Fruit fly (Drosophila melanogaster) whole organism, embryonic: ENCODE data around the gene net.

ENCODE experiments used
- CG10321 ChIP-seq: fragments of 200-800 bp; sonication (Bioruptor generic); IDR thresholded peaks from 2 replicates; pipeline ENCODE4 v1.3.6; 2022; ENCODE audit warnings: missing biosample characterization, missing genetic modification characterization
- CG12071 ChIP-seq: fragments of 200-800 bp; sonication (Bioruptor generic); optimal IDR thresholded peaks from 3 replicates; lab custom pipeline; 2018; ENCODE audit warnings: missing biosample characterization, mild to moderate bottlenecking, missing genetic modification characterization
- CG12104 ChIP-seq: fragments of 200-800 bp; sonication (Bioruptor generic); optimal IDR thresholded peaks from 3 replicates; lab custom pipeline; 2016; ENCODE audit warnings: missing biosample characterization, missing genetic modification characterization
- CG12942 ChIP-seq: fragments of 200-800 bp; sonication (Bioruptor generic); optimal IDR thresholded peaks from 3 replicates; lab custom pipeline; 2016; ENCODE audit warnings: missing biosample characterization, missing genetic modification characterization
- CG14014 ChIP-seq: fragments of 200-800 bp; sonication (Bioruptor generic); IDR thresholded peaks from 2 replicates; pipeline ENCODE4 v1.3.6; 2022; ENCODE audit warnings: missing biosample characterization, missing genetic modification characterization
- CG14050 ChIP-seq: fragments of 200-800 bp; sonication (Bioruptor generic); IDR thresholded peaks from 3 replicates; pipeline ENCODE4 v1.3.6; 2022; ENCODE audit warnings: missing biosample characterization, missing genetic modification characterization
- CG15269 ChIP-seq: fragments of 200-800 bp; sonication (Bioruptor generic); optimal IDR thresholded peaks from 2 replicates; lab custom pipeline; 2018; ENCODE audit warnings: missing biosample characterization, mild to moderate bottlenecking, missing genetic modification characterization, moderate library complexity
- CG17359 ChIP-seq: fragments of 200-800 bp; sonication (Bioruptor generic); optimal IDR thresholded peaks from 3 replicates; lab custom pipeline; 2018; ENCODE audit warnings: missing biosample characterization, mild to moderate bottlenecking, missing genetic modification characterization, moderate library complexity
- CG17361 ChIP-seq: fragments of 200-800 bp; sonication (Bioruptor generic); IDR thresholded peaks from 3 replicates; pipeline ENCODE4 v1.3.6; 2022; ENCODE audit warnings: missing biosample characterization, missing genetic modification characterization
- CG17829 ChIP-seq: fragments of 200-800 bp; optimal IDR thresholded peaks from 2 replicates; lab custom pipeline; 2019; ENCODE audit warnings: missing biosample characterization, mild to moderate bottlenecking, missing genetic modification characterization, moderate library complexity
- CG31365 ChIP-seq: fragments of 200-800 bp; sonication (Bioruptor generic); optimal IDR thresholded peaks from 2 replicates; lab custom pipeline; 2018; ENCODE audit warnings: missing biosample characterization, mild to moderate bottlenecking, missing genetic modification characterization
- CG32767 ChIP-seq: fragments of 200-800 bp; sonication (Bioruptor generic); IDR thresholded peaks from 2 replicates; pipeline ENCODE4 v1.3.6; 2022; ENCODE audit warnings: missing biosample characterization, missing genetic modification characterization
- CG3726 ChIP-seq: fragments of 200-800 bp; sonication (Bioruptor generic); IDR thresholded peaks from 3 replicates; pipeline ENCODE4, ENCODE4 v1.3.6; 2022; ENCODE audit warnings: missing biosample characterization, missing genetic modification characterization
- CG3995 ChIP-seq: fragments of 200-800 bp; sonication (Bioruptor generic); optimal IDR thresholded peaks from 3 replicates; lab custom pipeline; 2016; ENCODE audit warnings: missing biosample characterization, missing genetic modification characterization
- CG4282 ChIP-seq: fragments of 200-800 bp; sonication (Bioruptor generic); optimal IDR thresholded peaks from 2 replicates; lab custom pipeline; 2016; ENCODE audit warnings: missing biosample characterization, missing genetic modification characterization
- CG43689 ChIP-seq: fragments of 200-800 bp; sonication (Bioruptor generic); IDR thresholded peaks from 2 replicates; pipeline ENCODE4 v1.3.6; 2022; ENCODE audit warnings: missing biosample characterization, missing genetic modification characterization
- CG8388 ChIP-seq: fragments of 200-800 bp; sonication (Bioruptor generic); optimal IDR thresholded peaks from 2 replicates; lab custom pipeline; 2019; ENCODE audit warnings: missing biosample characterization, mild to moderate bottlenecking, missing genetic modification characterization, moderate library complexity
- CG9876 ChIP-seq: fragments of 200-800 bp; sonication (Bioruptor generic); optimal IDR thresholded peaks from 2 replicates; lab custom pipeline; 2016; ENCODE audit warnings: missing biosample characterization, missing genetic modification characterization
- CHES-1-like ChIP-seq: fragments of 200-800 bp; sonication (Bioruptor generic); optimal IDR thresholded peaks from 2 replicates; lab custom pipeline; 2016; ENCODE audit warnings: missing biosample characterization, missing genetic modification characterization
- Dip2 ChIP-seq: fragments of 200-800 bp; sonication (Bioruptor generic); IDR thresholded peaks from 2 replicates; pipeline ENCODE4 v1.3.6; 2022; ENCODE audit warnings: missing biosample characterization, missing genetic modification characterization
- Dll ChIP-seq: fragments of 200-800 bp; sonication (Bioruptor generic); IDR thresholded peaks from 4 replicates; pipeline ENCODE4 v1.3.6; 2022; ENCODE audit warnings: missing biosample characterization, missing genetic modification characterization; ENCODE audit not compliant: partially characterized antibody
- Drgx ChIP-seq: fragments of 200-800 bp; sonication (Bioruptor generic); IDR thresholded peaks from 2 replicates; pipeline ENCODE4 v1.3.6; 2022; ENCODE audit warnings: missing biosample characterization, missing genetic modification characterization
- Fer2 ChIP-seq: fragments of 200-800 bp; sonication (Bioruptor generic); optimal IDR thresholded peaks from 2 replicates; lab custom pipeline; 2018; ENCODE audit warnings: missing biosample characterization, mild to moderate bottlenecking, missing genetic modification characterization, moderate library complexity
- Gug ChIP-seq: fragments of 200-800 bp; sonication (Bioruptor generic); IDR thresholded peaks from 4 replicates; pipeline ENCODE4 v1.3.6; 2022; ENCODE audit warnings: missing biosample characterization, missing genetic modification characterization
- Hr3 ChIP-seq: fragments of 200-800 bp; sonication (Bioruptor generic); optimal IDR thresholded peaks from 3 replicates; lab custom pipeline; 2016; ENCODE audit warnings: missing biosample characterization, missing genetic modification characterization
- Lhr ChIP-seq: fragments of 200-800 bp; sonication (Bioruptor generic); optimal IDR thresholded peaks from 3 replicates; lab custom pipeline; 2017; ENCODE audit warnings: mild to moderate bottlenecking, missing biosample characterization, missing genetic modification reagents, missing genetic modification characterization
- Lpt ChIP-seq: fragments of >200 bp; optimal IDR thresholded peaks from 2 replicates; lab custom pipeline; 2018; ENCODE audit warnings: missing biosample characterization, missing genetic modification characterization
- MBD-R2 ChIP-seq: fragments of 200-800 bp; sonication (Bioruptor generic); IDR thresholded peaks from 2 replicates; pipeline ENCODE4 v1.3.6; 2022; ENCODE audit warnings: missing biosample characterization, missing genetic modification characterization
- Med ChIP-seq: fragments of 200-800 bp; sonication (Bioruptor generic); peaks from one replicate; lab custom pipeline; 2016; ENCODE audit warnings: missing biosample characterization, missing genetic modification characterization, mild to moderate bottlenecking, inconsistent platforms, moderate library complexity
- Ptx1 ChIP-seq: fragments of 200-800 bp; sonication (Bioruptor generic); IDR thresholded peaks from 2 replicates; pipeline ENCODE4 v1.3.6; 2022; ENCODE audit warnings: missing biosample characterization, missing genetic modification characterization
- Rx ChIP-seq: fragments of 200-800 bp; sonication (Bioruptor generic); IDR thresholded peaks from 2 replicates; pipeline ENCODE4 v1.3.6; 2022; ENCODE audit warnings: missing biosample characterization, missing genetic modification characterization
- Scr ChIP-seq: fragments of 200-800 bp; sonication (Bioruptor generic); IDR thresholded peaks from 2 replicates; pipeline ENCODE4 v1.3.6; 2022; ENCODE audit warnings: missing biosample characterization, missing genetic modification characterization; ENCODE audit not compliant: partially characterized antibody
- Sox100B ChIP-seq: fragments of 200-800 bp; sonication (Bioruptor generic); optimal IDR thresholded peaks from 3 replicates; lab custom pipeline; 2018; ENCODE audit warnings: missing biosample characterization, mild to moderate bottlenecking, missing genetic modification characterization
- bsh ChIP-seq, 2 experiments: fragments of 200-800 bp; sonication (Bioruptor generic); optimal IDR thresholded peaks; 2 replicates each; lab custom pipeline; 2017 to 2018; ENCODE audit warnings: mild to moderate bottlenecking in 2 of 2, missing biosample characterization in 2 of 2, missing genetic modification characterization in 2 of 2, moderate library complexity in 1 of 2
- caup ChIP-seq: fragments of 200-800 bp; sonication (Bioruptor generic); optimal IDR thresholded peaks from 3 replicates; lab custom pipeline; 2017; ENCODE audit warnings: missing biosample characterization, mild to moderate bottlenecking, missing genetic modification characterization, moderate library complexity; ENCODE audit not compliant: severe bottlenecking
- ci ChIP-seq: fragments of 200-800 bp; sonication (Bioruptor generic); IDR thresholded peaks from 3 replicates; pipeline ENCODE4 v1.3.6; 2022; ENCODE audit warnings: missing biosample characterization, missing genetic modification characterization
- en ChIP-seq: fragments of 200-800 bp; sonication (Bioruptor generic); optimal IDR thresholded peaks from 2 replicates; lab custom pipeline; 2016; ENCODE audit warnings: missing biosample characterization, missing genetic modification characterization
- ewg ChIP-seq: fragments of 200-800 bp; sonication (Bioruptor generic); optimal IDR thresholded peaks from 3 replicates; lab custom pipeline; 2017; ENCODE audit warnings: mild to moderate bottlenecking, missing biosample characterization, missing genetic modification reagents, missing genetic modification characterization
- fd3F ChIP-seq: fragments of 200-800 bp; sonication (Bioruptor generic); optimal IDR thresholded peaks from 2 replicates; lab custom pipeline; 2018; ENCODE audit warnings: missing biosample characterization, mild to moderate bottlenecking, missing genetic modification characterization, moderate library complexity
- fru ChIP-seq: fragments of >200 bp; optimal IDR thresholded peaks from 2 replicates; lab custom pipeline; 2017
- gcm2 ChIP-seq: fragments of 200-800 bp; sonication (Bioruptor generic); optimal IDR thresholded peaks from 2 replicates; lab custom pipeline; 2016; ENCODE audit warnings: missing biosample characterization, missing genetic modification characterization
- knrl ChIP-seq: fragments of 200-800 bp; sonication (Bioruptor generic); IDR thresholded peaks from 3 replicates; pipeline ENCODE4 v1.3.6; 2022; ENCODE audit warnings: missing biosample characterization, missing genetic modification characterization; ENCODE audit not compliant: partially characterized antibody
- nmo ChIP-seq: fragments of 200-800 bp; sonication (Bioruptor generic); optimal IDR thresholded peaks from 2 replicates; lab custom pipeline; 2018; ENCODE audit warnings: missing biosample characterization, mild to moderate bottlenecking, missing genetic modification characterization, moderate library complexity
- org-1 ChIP-seq: fragments of 200-800 bp; sonication (Bioruptor generic); optimal IDR thresholded peaks from 2 replicates; lab custom pipeline; 2017; ENCODE audit warnings: missing biosample characterization, missing genetic modification characterization
- pho ChIP-seq: fragments of 200-800 bp; sonication (Bioruptor generic); optimal IDR thresholded peaks from 2 replicates; lab custom pipeline; 2016; ENCODE audit warnings: missing biosample characterization, missing genetic modification characterization
- pita ChIP-seq: fragments of 200-800 bp; sonication (Bioruptor generic); optimal IDR thresholded peaks from 2 replicates; lab custom pipeline; 2017; ENCODE audit warnings: missing biosample characterization, mild to moderate bottlenecking, missing genetic modification characterization
- ttk ChIP-seq: fragments of 200-800 bp; sonication (Bioruptor generic); IDR thresholded peaks from 2 replicates; pipeline ENCODE4 v2.1.2; 2022; ENCODE audit warnings: missing biosample characterization, missing genetic modification characterization
- tup ChIP-seq: fragments of 200-800 bp; sonication (Bioruptor generic); optimal IDR thresholded peaks from 2 replicates; lab custom pipeline; 2016; ENCODE audit warnings: missing biosample characterization, mild to moderate bottlenecking, missing genetic modification characterization, moderate library complexity

net gene

dm6 chr2L:72752-73435 lies 14.3 kb downstream of the net start (continued):
- TF ChIP-seq Gug (GFP tag; lab: Robert Waterston, UW) (no peak), Lpt (GFP tag; lab: Kevin White, UChicago) (no peak), Dip2 (GFP tag; lab: Robert Waterston, UW) (no peak), CG31365 (tag; lab: Kevin White, UChicago) (peak; percentile 90), org-1 (GFP tag; lab: Kevin White, UChicago) (no peak), Lhr (peak; percentile 70), en (GFP tag; lab: Kevin White, UChicago) (peak; percentile 7), caup (GFP tag; lab: Kevin White, UChicago) (peak; percentile 70), CG15269 (tag; lab: Kevin White, UChicago) (peak; percentile 15), CG4282 (GFP tag; lab: Kevin White, UChicago) (peak; percentile 59), Med (GFP tag; lab: Kevin White, UChicago) (peak; percentile 94), ttk (GFP tag; lab: Robert Waterston, UW) (peak; percentile 29; the same call in 1 of the 2 replicates), ewg (peak; percentile 69), Hr3 (GFP tag; lab: Kevin White, UChicago) (peak; percentile 55), tup (GFP tag; lab: Kevin White, UChicago) (no peak), CG9876 (peak; percentile 55), CG17829 (no peak), CG10321 (GFP tag; lab: Robert Waterston, UW) (0 out of 2 replicates have a peak, but pooled peaks have one; percentile 31), Ptx1 (GFP tag; lab: Robert Waterston, UW) (peak; percentile 59)

dm6 chr2L:71869-72751 lies 15.1 kb downstream of the net start:
- TF ChIP-seq Dll (peak; percentile 41; the same call in 1 of the 4 replicates), CG3995 (peak; percentile 2), CG3726 (GFP tag; lab: Robert Waterston, UW) (no peak), CG8388 (GFP tag; lab: Kevin White, UChicago) (no peak), CG14014 (GFP tag; lab: Robert Waterston, UW) (no peak), Scr (GFP tag; lab: Robert Waterston, UW) (no peak; the same call in 1 of the 2 replicates), CG17361 (no peak), Fer2 (tag; lab: Kevin White, UChicago) (no peak), fd3F (GFP tag; lab: Kevin White, UChicago) (peak; percentile 8), CG12942 (GFP tag; lab: Kevin White, UChicago) (no peak), CG14050 (no peak), fru (lab: Kevin White, UChicago) (no peak), ci (peak; percentile 24; the same call in 1 of the 3 replicates), gcm2 (GFP tag; lab: Kevin White, UChicago) (no peak), CG17359 (tag; lab: Kevin White, UChicago) (no peak), CG32767 (GFP tag; lab: Robert Waterston, UW) (peak; percentile 40; the same call in 1 of the 2 replicates), Rx (no peak), pita (GFP tag; lab: Kevin White, UChicago) (peak; percentile 15), CG12071 (no peak), CHES-1-like (GFP tag; lab: Kevin White, UChicago) (no peak), MBD-R2 (GFP tag; lab: Robert Waterston, UW) (no peak; the same call in 1 of the 2 replicates), Sox100B (GFP tag; lab: Kevin White, UChicago) (no peak), Drgx (GFP tag; lab: Robert Waterston, UW) (no peak), bsh (GFP tag; optimal IDR thresholded peaks at IDR 0.05; lab: Kevin White, UChicago) (no peak), CG12104 (GFP tag; lab: Kevin White, UChicago) (no peak), pho (no peak), nmo (GFP tag; lab: Kevin White, UChicago) (no peak), knrl (GFP tag; lab: Robert Waterston, UW) (peak; percentile 12; the same call in 1 of the 3 replicates), CG43689 (GFP tag; lab: Robert Waterston, UW) (no peak)
